Worm (Caenorhabditis elegans) whole organism, young adult: ENCODE measurements around the gene C02F5.14.

Experiments
- D2030.7 ChIP-seq: fragments of 200-800 bp; sonication (Bioruptor generic); IDR thresholded peaks from 2 replicates; pipeline ENCODE4 v1.3.6; 2022; ENCODE audit warnings: missing genetic modification reagents, missing genetic modification characterization, missing compliant biosample characterization
- F57A8.1 ChIP-seq: fragments of 200-800 bp; sonication (Bioruptor generic); optimal IDR thresholded peaks from 2 replicates; lab custom pipeline; 2018; ENCODE audit warnings: mild to moderate bottlenecking, missing genetic modification characterization, moderate library complexity, missing compliant biosample characterization
- F57C9.4 ChIP-seq: sonication (generic microtip); optimal IDR thresholded peaks from 2 replicates; lab custom pipeline; 2017; ENCODE audit warnings: mild to moderate bottlenecking, missing genetic modification characterization, missing compliant biosample characterization
- K12H6.12 ChIP-seq: fragments of 200-800 bp; sonication (Bioruptor generic); optimal IDR thresholded peaks from 2 replicates; lab custom pipeline; 2018; ENCODE audit warnings: mild to moderate bottlenecking, missing genetic modification characterization, missing compliant biosample characterization
- T26A5.8 ChIP-seq: sonication (generic microtip); optimal IDR thresholded peaks from 2 replicates; lab custom pipeline; 2016; ENCODE audit warnings: missing genetic modification characterization, missing compliant biosample characterization
- Y53F4B.3 ChIP-seq: fragments of 200-800 bp; sonication (Bioruptor generic); IDR thresholded peaks from 2 replicates; pipeline ENCODE4 v1.3.6; 2022; ENCODE audit warnings: missing genetic modification reagents, missing genetic modification characterization, missing compliant biosample characterization
- Y67H2A.10 ChIP-seq: fragments of 200-800 bp; sonication (Bioruptor generic); conservative IDR thresholded peaks from 2 replicates; pipeline ENCODE4 v1.3.6; 2022; ENCODE audit warnings: missing genetic modification reagents, missing genetic modification characterization, missing compliant biosample characterization
- Y95B8A.8 ChIP-seq: fragments of 200-800 bp; sonication (Bioruptor generic); IDR thresholded peaks from 2 replicates; pipeline ENCODE4 v1.3.6; 2022; ENCODE audit warnings: missing genetic modification reagents, missing genetic modification characterization, missing compliant biosample characterization
- aptf-2 ChIP-seq: fragments of 200-800 bp; sonication (Bioruptor generic); conservative IDR thresholded peaks from 2 replicates; pipeline ENCODE4 v1.3.6; 2022; ENCODE audit warnings: missing genetic modification reagents, missing genetic modification characterization, missing compliant biosample characterization
- atf-7 ChIP-seq: sonication (generic microtip); optimal IDR thresholded peaks from 2 replicates; lab custom pipeline; 2017; ENCODE audit warnings: mild to moderate bottlenecking, missing genetic modification characterization, missing compliant biosample characterization
- attf-3 ChIP-seq: fragments of 200-800 bp; sonication (Bioruptor generic); conservative IDR thresholded peaks from 2 replicates; pipeline ENCODE4 v1.3.6; 2022; ENCODE audit warnings: missing genetic modification reagents, missing genetic modification characterization, missing compliant biosample characterization
- attf-6 ChIP-seq: fragments of 200-800 bp; sonication (Bioruptor generic); IDR thresholded peaks from 2 replicates; pipeline ENCODE4 v1.3.6; 2022; ENCODE audit warnings: missing genetic modification reagents, missing genetic modification characterization, missing compliant biosample characterization
- cebp-1 ChIP-seq, 2 experiments: fragments of 200-800 bp in 1 of 2; sonication (Bioruptor generic) in 1 of 2; sonication (generic microtip) in 1 of 2; IDR thresholded peaks in 1 of 2; optimal IDR thresholded peaks in 1 of 2; 2 replicates each; pipeline versions ENCODE4 v1.3.6 to Lab custom; 2017 to 2022; ENCODE audit warnings: missing compliant biosample characterization in 2 of 2, missing genetic modification characterization in 2 of 2, mild to moderate bottlenecking in 1 of 2, missing genetic modification reagents in 1 of 2, moderate library complexity in 1 of 2
- ceh-100 ChIP-seq: fragments of 200-800 bp; sonication (Bioruptor generic); IDR thresholded peaks from 2 replicates; pipeline ENCODE4 v1.3.6; 2022; ENCODE audit warnings: missing genetic modification reagents, missing genetic modification characterization, missing compliant biosample characterization
- ceh-58 ChIP-seq: fragments of 200-800 bp; sonication (Bioruptor generic); IDR thresholded peaks from 2 replicates; pipeline ENCODE4 v1.3.6; 2022; ENCODE audit warnings: missing genetic modification characterization, missing compliant biosample characterization
- chd-7 ChIP-seq: sonication (generic microtip); optimal IDR thresholded peaks from 2 replicates; lab custom pipeline; 2016; ENCODE audit warnings: mild to moderate bottlenecking, missing genetic modification characterization, moderate library complexity, missing compliant biosample characterization
- die-1 ChIP-seq: sonication (generic microtip); optimal IDR thresholded peaks from 2 replicates; lab custom pipeline; 2016; ENCODE audit warnings: missing genotype, mild to moderate bottlenecking, missing genetic modification characterization, missing compliant biosample characterization
- dpl-1 ChIP-seq: fragments of 150-350 bp; optimal IDR thresholded peaks from 2 replicates; lab custom pipeline; 2014; ENCODE audit warnings: missing biosample characterization, missing genetic modification reagents, missing genetic modification characterization
- gei-17 ChIP-seq: fragments of 200-800 bp; sonication (Bioruptor generic); optimal IDR thresholded peaks from 2 replicates; lab custom pipeline; 2018; ENCODE audit warnings: mild to moderate bottlenecking, missing genetic modification characterization, missing compliant biosample characterization
- him-1 ChIP-seq: sonication (generic microtip); optimal IDR thresholded peaks from 2 replicates; lab custom pipeline; 2016; ENCODE audit warnings: missing genotype, missing genetic modification reagents, missing genetic modification characterization, missing compliant biosample characterization
- hlh-12 ChIP-seq: sonication (generic microtip); optimal IDR thresholded peaks from 2 replicates; lab custom pipeline; 2016; ENCODE audit warnings: missing genetic modification characterization, missing compliant biosample characterization
- hmg-1.2 ChIP-seq: fragments of 200-800 bp; sonication (Bioruptor generic); IDR thresholded peaks from 2 replicates; pipeline ENCODE4 v1.3.6; 2022; ENCODE audit warnings: missing genetic modification reagents, missing genetic modification characterization, missing compliant biosample characterization
- lag-1 ChIP-seq: fragments of 200-800 bp; sonication (Bioruptor generic); IDR thresholded peaks from 2 replicates; pipeline ENCODE4 v1.3.6; 2022; ENCODE audit warnings: missing genetic modification reagents, missing genetic modification characterization, missing compliant biosample characterization
- lsy-27 ChIP-seq: sonication (generic microtip); optimal IDR thresholded peaks from 2 replicates; lab custom pipeline; 2017; ENCODE audit warnings: missing genetic modification characterization, mild to moderate bottlenecking, missing compliant biosample characterization, antibody characterized with exemption, missing genotype, borderline replicate concordance; ENCODE audit not compliant: insufficient read depth
- madf-8 ChIP-seq: fragments of 200-800 bp; sonication (Bioruptor generic); conservative IDR thresholded peaks from 2 replicates; pipeline ENCODE4 v1.3.6; 2022; ENCODE audit warnings: missing genetic modification reagents, missing genetic modification characterization, missing compliant biosample characterization
- mcd-1 ChIP-seq: fragments of 200-800 bp; sonication (Bioruptor generic); IDR thresholded peaks from 2 replicates; pipeline ENCODE4 v1.3.6; 2022; ENCODE audit warnings: missing genetic modification reagents, missing genetic modification characterization, missing compliant biosample characterization
- mel-28 ChIP-seq: sonication (generic microtip); optimal IDR thresholded peaks from 2 replicates; lab custom pipeline; 2016; ENCODE audit warnings: borderline replicate concordance, mild to moderate bottlenecking, missing genetic modification characterization, missing compliant biosample characterization
- mxl-1 ChIP-seq: sonication (generic microtip); optimal IDR thresholded peaks from 2 replicates; lab custom pipeline; 2016; ENCODE audit warnings: missing genetic modification characterization, missing compliant biosample characterization
- nfya-1 ChIP-seq: sonication (generic microtip); optimal IDR thresholded peaks from 2 replicates; lab custom pipeline; 2017; ENCODE audit warnings: antibody characterized with exemption, missing compliant biosample characterization, missing genetic modification characterization, borderline replicate concordance; ENCODE audit not compliant: insufficient read depth
- nfya-2 ChIP-seq: fragments of 200-800 bp; sonication (Bioruptor generic); IDR thresholded peaks from 2 replicates; pipeline ENCODE4 v1.3.6; 2022; ENCODE audit warnings: missing genetic modification reagents, missing genetic modification characterization, missing compliant biosample characterization
- nhr-120 ChIP-seq: fragments of 200-800 bp; sonication (Bioruptor generic); IDR thresholded peaks from 2 replicates; pipeline ENCODE4 v1.3.6; 2022; ENCODE audit warnings: missing genetic modification characterization, missing compliant biosample characterization
- nhr-80 ChIP-seq: sonication (generic microtip); optimal IDR thresholded peaks from 2 replicates; lab custom pipeline; 2016; ENCODE audit warnings: missing genetic modification characterization, missing compliant biosample characterization
- nhr-90 ChIP-seq: sonication (generic microtip); optimal IDR thresholded peaks from 2 replicates; lab custom pipeline; 2016; ENCODE audit warnings: missing genotype, mild to moderate bottlenecking, missing genetic modification characterization, missing compliant biosample characterization
- pbrm-1 ChIP-seq: fragments of 200-800 bp; sonication (Bioruptor generic); IDR thresholded peaks from 2 replicates; pipeline ENCODE4 v1.3.6; 2022; ENCODE audit warnings: missing genetic modification reagents, missing genetic modification characterization, missing compliant biosample characterization
- rcor-1 ChIP-seq: fragments of 200-800 bp; sonication (Bioruptor generic); IDR thresholded peaks from 2 replicates; pipeline ENCODE4 v1.3.6; 2022; ENCODE audit warnings: missing genetic modification reagents, missing genetic modification characterization, missing compliant biosample characterization
- sea-2 ChIP-seq: fragments of 200-800 bp; sonication (Bioruptor generic); IDR thresholded peaks from 2 replicates; pipeline ENCODE4 v1.3.6; 2022; ENCODE audit warnings: missing genetic modification characterization, missing compliant biosample characterization
- snpc-1.3 ChIP-seq: sonication (generic microtip); optimal IDR thresholded peaks from 2 replicates; lab custom pipeline; 2017; ENCODE audit warnings: missing genetic modification characterization, mild to moderate bottlenecking, missing compliant biosample characterization, antibody characterized with exemption, moderate library complexity, missing genotype, missing genetic modification reagents; ENCODE audit not compliant: insufficient read depth
- somi-1 ChIP-seq: fragments of 200-800 bp; sonication (Bioruptor generic); optimal IDR thresholded peaks from 2 replicates; lab custom pipeline; 2018; ENCODE audit warnings: mild to moderate bottlenecking, missing genetic modification characterization, missing compliant biosample characterization
- unc-62 ChIP-seq: fragments of 150-350 bp; optimal IDR thresholded peaks from 2 replicates; lab custom pipeline; 2014; ENCODE audit warnings: missing biosample characterization, missing genetic modification reagents, missing genetic modification characterization
- zim-3 ChIP-seq: sonication (generic microtip); optimal IDR thresholded peaks from 2 replicates; lab custom pipeline; 2017; ENCODE audit warnings: mild to moderate bottlenecking, missing genetic modification characterization, moderate library complexity, missing compliant biosample characterization
- ztf-25 ChIP-seq: fragments of 200-800 bp; sonication (Bioruptor generic); IDR thresholded peaks from 2 replicates; pipeline ENCODE4 v1.3.6; 2022; ENCODE audit warnings: missing genetic modification reagents, missing genetic modification characterization, missing compliant biosample characterization
- ztf-26 ChIP-seq: sonication (generic microtip); optimal IDR thresholded peaks from 2 replicates; lab custom pipeline; 2017; ENCODE audit warnings: missing genetic modification characterization, missing compliant biosample characterization

The C02F5.14 gene

ce11 chrIII:8247051-8247450 is 11.7 kb upstream of the C02F5.14 start, which contains the start of gene C02F5.13:
Gene C02F5.13, plus strand, starts transcription at chrIII:8247351.
- no peak for TF ChIP-seq nhr-90
- no peak for TF ChIP-seq die-1
- TF ChIP-seq snpc-1.3 (tag; lab: Kevin White, UChicago): no peak
- no peak for TF ChIP-seq chd-7 (tag; lab: Kevin White, UChicago)
- no peak for TF ChIP-seq F57C9.4 (tag; lab: Kevin White, UChicago)
- TF ChIP-seq him-1 (tag; lab: Kevin White, UChicago): no peak
- TF ChIP-seq T26A5.8 (tag; lab: Kevin White, UChicago): no peak
- TF ChIP-seq nfya-2 (GFP tag; lab: Robert Waterston, UW): no peak
- no peak for TF ChIP-seq rcor-1 (GFP tag; lab: Robert Waterston, UW)
- TF ChIP-seq mxl-1 (tag; lab: Kevin White, UChicago): no peak
- TF ChIP-seq lsy-27 (tag; lab: Kevin White, UChicago): no peak
- TF ChIP-seq Y67H2A.10 (GFP tag; lab: Robert Waterston, UW): no peak
- no peak for TF ChIP-seq nhr-80 (tag; lab: Kevin White, UChicago)

- no peak for TF ChIP-seq nhr-120 (GFP tag; lab: Robert Waterston, UW)
- no peak for TF ChIP-seq nfya-1 (tag; lab: Kevin White, UChicago)
- TF ChIP-seq sea-2: no peak
- TF ChIP-seq ztf-25 (GFP tag; lab: Robert Waterston, UW): no peak
- no peak for TF ChIP-seq madf-8 (GFP tag; lab: Robert Waterston, UW)
- TF ChIP-seq pbrm-1 (GFP tag; lab: Robert Waterston, UW): no peak
- no peak for TF ChIP-seq D2030.7 (GFP tag; lab: Robert Waterston, UW)
- no peak for TF ChIP-seq Y53F4B.3 (GFP tag; lab: Robert Waterston, UW)
- TF ChIP-seq F57A8.1 (GFP tag; lab: Kevin White, UChicago): no peak
- TF ChIP-seq dpl-1 (GFP tag; lab: Kevin White, UChicago): no peak
- no peak for TF ChIP-seq hlh-12 (tag; lab: Kevin White, UChicago)
- no peak for TF ChIP-seq atf-7 (tag; lab: Kevin White, UChicago)
- no peak for TF ChIP-seq ztf-26 (tag; lab: Kevin White, UChicago)
- TF ChIP-seq, all 124 proteins: peak for 0
These were observed 10.3 kb upstream of the C02F5.14 start, which contains the start of gene C02F5.3 for ce11 chrIII:8245591-8245990. Gene C02F5.3, plus strand, starts transcription at chrIII:8245891.

DNA sequence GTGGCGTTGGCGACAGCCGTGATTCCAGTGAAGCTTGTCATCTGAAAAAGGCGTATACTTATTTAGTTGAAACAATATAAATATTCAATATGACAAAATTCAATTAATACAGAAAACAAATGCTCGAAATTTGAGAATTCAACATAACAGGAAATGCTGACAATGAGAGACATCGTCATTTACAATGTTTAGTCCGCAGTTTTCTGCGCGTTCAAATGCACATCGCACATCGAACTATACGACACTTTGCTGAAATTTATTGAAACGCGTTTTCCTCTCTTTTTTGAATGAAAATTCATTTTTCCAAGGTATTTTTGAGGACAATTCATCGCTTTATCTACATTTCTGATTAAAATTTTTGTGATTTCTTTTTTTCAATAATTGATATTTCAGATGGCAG is 8.7 kb upstream of the C02F5.14 start, which contains the start of the genes pbs-6 and cids-1:
Gene pbs-6 (minus strand): TSS at position 41 of the 400 bp plus-strand sequence.
Gene cids-1 (plus strand): TSS at position 394 of the 400 bp plus-strand sequence.
- no peak for TF ChIP-seq cebp-1 (GFP tag; IDR thresholded peaks at IDR 0.05; lab: Robert Waterston, UW)
- no peak for TF ChIP-seq cebp-1 (tag; optimal IDR thresholded peaks at IDR 0.05; lab: Kevin White, UChicago)
- peak; percentile 13; the same call in 1 of the 2 replicates for TF ChIP-seq hmg-1.2

DNA sequence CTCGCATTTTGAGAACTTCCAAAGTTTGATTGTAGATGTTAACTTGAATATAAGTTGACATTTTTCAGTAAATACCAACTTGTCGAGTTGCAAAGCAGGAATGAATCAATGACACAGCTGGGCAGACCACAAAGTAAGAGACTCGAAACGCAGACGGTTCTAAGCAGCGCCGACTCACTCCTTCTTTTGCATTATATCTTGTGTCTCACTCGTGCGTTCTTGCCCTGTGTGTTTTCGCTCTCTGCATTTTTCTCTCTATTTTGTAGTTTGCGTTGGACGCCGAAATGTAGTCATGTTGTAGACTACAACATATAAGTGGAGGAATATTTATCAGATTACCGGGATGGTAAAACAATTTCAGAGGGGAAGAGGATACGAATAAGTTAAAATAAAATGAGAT is 7.5 kb upstream of the C02F5.14 start, which contains the start of gene C02F5.12:
Gene C02F5.12 (minus strand): TSS at position 221 of the 400 bp plus-strand sequence.
- TF ChIP-seq mcd-1 (GFP tag; lab: Robert Waterston, UW) (peak; percentile 28; the same call in 1 of the 2 replicates), K12H6.12 (tag; lab: Kevin White, UChicago) (no peak), aptf-2 (no peak), mel-28 (tag; lab: Kevin White, UChicago) (no peak), lag-1 (GFP tag; lab: Robert Waterston, UW) (no peak), zim-3 (tag; lab: Kevin White, UChicago) (no peak), madf-8 (GFP tag; lab: Robert Waterston, UW) (no peak), attf-3 (GFP tag; lab: Robert Waterston, UW) (0 out of 2 replicates have a peak, but pooled peaks have one; percentile 19), ceh-100 (GFP tag; lab: Robert Waterston, UW) (no peak), nhr-120 (GFP tag; lab: Robert Waterston, UW) (no peak), Y95B8A.8 (GFP tag; lab: Robert Waterston, UW) (no peak), nhr-80 (tag; lab: Kevin White, UChicago) (peak; percentile 46), gei-17 (GFP tag; lab: Kevin White, UChicago) (no peak), ceh-58 (GFP tag; lab: Robert Waterston, UW) (0 out of 2 replicates have a peak, but pooled peaks have one; percentile 51), atf-7 (tag; lab: Kevin White, UChicago) (no peak), unc-62 (no peak), F57C9.4 (tag; lab: Kevin White, UChicago) (no peak), Y53F4B.3 (GFP tag; lab: Robert Waterston, UW) (no peak), snpc-1.3 (tag; lab: Kevin White, UChicago) (no peak), hmg-1.2 (peak; percentile 38), attf-6 (GFP tag; lab: Robert Waterston, UW) (no peak), Y67H2A.10 (GFP tag; lab: Robert Waterston, UW) (no peak), somi-1 (GFP tag; lab: Kevin White, UChicago) (no peak)
